4 worm cellular contexts compared by ENCODE assay signal in the genomic region with DNA sequence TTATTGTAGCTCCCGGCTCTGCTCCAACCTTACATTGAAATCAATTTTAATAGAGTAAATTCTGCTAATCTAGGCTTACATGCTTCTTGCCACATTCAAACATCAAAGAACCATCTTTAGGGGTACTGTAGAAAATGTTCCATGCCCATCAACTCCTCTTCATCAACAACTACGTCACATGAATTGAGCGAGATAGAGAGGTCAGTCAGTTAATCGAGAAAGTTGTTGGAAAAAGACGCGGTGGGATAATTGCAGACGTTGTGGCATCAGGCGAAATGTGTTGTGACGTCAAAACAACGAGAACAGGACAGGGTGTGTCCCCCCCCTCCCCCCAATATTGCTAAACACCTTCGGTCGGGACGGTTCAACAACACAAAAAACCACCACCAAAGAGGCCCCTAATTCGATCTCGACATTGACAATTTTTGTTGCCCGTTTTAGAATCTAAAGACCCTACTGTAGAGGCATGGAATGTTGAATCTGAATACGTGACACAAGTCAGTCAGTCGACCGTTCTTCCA.
A peak's percentile ranks its signal among the peaks of the same experiment; 100 is the strongest.
TF ChIP-seq lines count a peak whose summit lies in the region.

No protein-coding gene starts in this region.

TF ChIP-seq in whole organism, L1 larva, 84 proteins besides CTCF, POLR2A, EP300 and RAD21 (continues in another document):
- TF ChIP-seq nhr-19 (GFP tag; conservative IDR thresholded peaks at IDR 0.05; lab: Robert Waterston, UW): no peak
- no peak for TF ChIP-seq egl-13 (tag; optimal IDR thresholded peaks at IDR 0.05; lab: Kevin White, UChicago)
- no peak for TF ChIP-seq C34B4.2 (tag; optimal IDR thresholded peaks at IDR 0.05; lab: Kevin White, UChicago)
- TF ChIP-seq elt-2 (tag; optimal IDR thresholded peaks at IDR 0.05; lab: Kevin White, UChicago): no peak
- no peak for TF ChIP-seq egl-27 (tag; optimal IDR thresholded peaks at IDR 0.05; lab: Kevin White, UChicago)
- TF ChIP-seq zip-4 (GFP tag; optimal IDR thresholded peaks at IDR 0.05; lab: Kevin White, UChicago): no peak
- no peak for TF ChIP-seq ceh-90 (tag; optimal IDR thresholded peaks at IDR 0.05; lab: Kevin White, UChicago)
- peak in 1 of 2 experiments; percentile 15 for TF ChIP-seq lin-35 (GFP tag; optimal IDR thresholded peaks at IDR 0.05; lab: Kevin White, UChicago)
- TF ChIP-seq elt-3 (tag; optimal IDR thresholded peaks at IDR 0.05; lab: Kevin White, UChicago): peak in 1 of 6 experiments; percentile 26
- TF ChIP-seq grh-1 (GFP tag; IDR thresholded peaks at IDR 0.05; lab: Robert Waterston, UW): peak; percentile 40
- TF ChIP-seq lin-14 (GFP tag; optimal IDR thresholded peaks at IDR 0.05; lab: Kevin White, UChicago): peak; percentile 47
- TF ChIP-seq pag-3 (tag; optimal IDR thresholded peaks at IDR 0.05; lab: Kevin White, UChicago; ENCODE audit: borderline replicate concordance, insufficient read depth): no peak
- TF ChIP-seq nhr-85 (tag; lab: Kevin White, UChicago): peak; percentile 93
- TF ChIP-seq unc-86 (tag; optimal IDR thresholded peaks at IDR 0.05; lab: Kevin White, UChicago): no peak
- TF ChIP-seq pax-3 (tag; optimal IDR thresholded peaks at IDR 0.05; lab: Kevin White, UChicago): no peak
- TF ChIP-seq unc-130 (tag; optimal IDR thresholded peaks at IDR 0.05; lab: Kevin White, UChicago): peak; percentile 11
- no peak for TF ChIP-seq dpl-1 (GFP tag; optimal IDR thresholded peaks at IDR 0.05; lab: Kevin White, UChicago)
- TF ChIP-seq tbx-2 (tag; optimal IDR thresholded peaks at IDR 0.05; lab: Kevin White, UChicago): peak; percentile 10
- no peak for TF ChIP-seq mdl-1 (tag; optimal IDR thresholded peaks at IDR 0.05; lab: Kevin White, UChicago)
- TF ChIP-seq F16B12.6 (tag; optimal IDR thresholded peaks at IDR 0.05; lab: Kevin White, UChicago): no peak
- no peak for TF ChIP-seq mab-9 (GFP tag; IDR thresholded peaks at IDR 0.05; lab: Robert Waterston, UW)
- no peak for TF ChIP-seq ceh-63 (GFP tag; optimal IDR thresholded peaks at IDR 0.05; lab: Kevin White, UChicago)

TF ChIP-seq in whole organism, L2 larva, 48 proteins besides CTCF, POLR2A, EP300 and RAD21:
- peak; percentile 3 for TF ChIP-seq sma-9 (GFP tag; optimal IDR thresholded peaks at IDR 0.05; lab: Kevin White, UChicago)
- TF ChIP-seq sma-9 (tag; optimal IDR thresholded peaks at IDR 0.05; lab: Kevin White, UChicago): no peak
- peak; percentile 43 for TF ChIP-seq nhr-25 (tag; optimal IDR thresholded peaks at IDR 0.05; lab: Kevin White, UChicago)
- TF ChIP-seq nhr-129 (tag; optimal IDR thresholded peaks at IDR 0.05; lab: Kevin White, UChicago): no peak
- TF ChIP-seq sma-3 (GFP tag; optimal IDR thresholded peaks at IDR 0.05; lab: Kevin White, UChicago): peak; percentile 65

TF ChIP-seq in whole organism, L3 larva, 47 proteins besides CTCF, POLR2A, EP300 and RAD21:
- TF ChIP-seq nhr-25 (tag; optimal IDR thresholded peaks at IDR 0.05; lab: Kevin White, UChicago): peak; percentile 32
- TF ChIP-seq mdl-1 (tag; optimal IDR thresholded peaks at IDR 0.05; lab: Kevin White, UChicago): no peak
- no peak for TF ChIP-seq pqm-1 (tag; optimal IDR thresholded peaks at IDR 0.05; lab: Kevin White, UChicago)
- TF ChIP-seq nhr-23 (tag; optimal IDR thresholded peaks at IDR 0.05; lab: Kevin White, UChicago): no peak

TF ChIP-seq in whole organism, mixed stage, embryonic, 35 proteins besides CTCF, POLR2A, EP300 and RAD21:
- TF ChIP-seq nhr-2 (tag; optimal IDR thresholded peaks at IDR 0.05; lab: Kevin White, UChicago): peak; percentile 64
- TF ChIP-seq mab-5 (tag; optimal IDR thresholded peaks at IDR 0.05; lab: Kevin White, UChicago): no peak
- no peak for TF ChIP-seq sptf-1 (tag; optimal IDR thresholded peaks at IDR 0.05; lab: Kevin White, UChicago)
- no peak for TF ChIP-seq ham-2 (GFP tag; optimal IDR thresholded peaks at IDR 0.05; lab: Kevin White, UChicago)
- no peak for TF ChIP-seq lin-13 (tag; optimal IDR thresholded peaks at IDR 0.05; lab: Kevin White, UChicago)
TF ChIP-seq in whole organism, mixed stage, embryonic: peak in this region for 1.
